Fruit fly (Drosophila melanogaster) whole organism, embryonic: ENCODE data around the gene CheB38c.

Source experiments
- CG11093 ChIP-seq: fragments of 200-800 bp; sonication (Bioruptor generic); IDR thresholded peaks from 3 replicates; pipeline ENCODE4 v1.3.6; 2022; ENCODE audit warnings: missing biosample characterization, missing genetic modification characterization
- CG11723 ChIP-seq: fragments of 200-800 bp; sonication (Bioruptor generic); optimal IDR thresholded peaks from 2 replicates; lab custom pipeline; 2017; ENCODE audit warnings: missing biosample characterization, mild to moderate bottlenecking, missing genetic modification characterization
- CG14965 ChIP-seq: fragments of 200-800 bp; sonication (Bioruptor generic); optimal IDR thresholded peaks from 2 replicates; lab custom pipeline; 2016; ENCODE audit warnings: missing biosample characterization, missing genetic modification characterization, borderline replicate concordance
- CG1603 ChIP-seq: fragments of 200-800 bp; sonication (Bioruptor generic); optimal IDR thresholded peaks from 2 replicates; lab custom pipeline; 2019; ENCODE audit warnings: missing biosample characterization, mild to moderate bottlenecking, missing genetic modification characterization, moderate library complexity
- CG17359 ChIP-seq: fragments of 200-800 bp; sonication (Bioruptor generic); optimal IDR thresholded peaks from 3 replicates; lab custom pipeline; 2018; ENCODE audit warnings: missing biosample characterization, mild to moderate bottlenecking, missing genetic modification characterization, moderate library complexity
- CG17612 ChIP-seq: fragments of 200-800 bp; sonication (Bioruptor generic); IDR thresholded peaks from 2 replicates; pipeline ENCODE4 v1.3.6; 2022; ENCODE audit warnings: missing biosample characterization, missing genetic modification characterization
- CG17829 ChIP-seq: fragments of 200-800 bp; optimal IDR thresholded peaks from 2 replicates; lab custom pipeline; 2019; ENCODE audit warnings: missing biosample characterization, mild to moderate bottlenecking, missing genetic modification characterization, moderate library complexity
- CG34376 ChIP-seq: fragments of 200-800 bp; sonication (Bioruptor generic); optimal IDR thresholded peaks from 2 replicates; lab custom pipeline; 2018; ENCODE audit warnings: missing biosample characterization, mild to moderate bottlenecking, missing genetic modification characterization
- CG42726 ChIP-seq: fragments of 200-800 bp; sonication (Bioruptor generic); IDR thresholded peaks from 2 replicates; pipeline ENCODE4 v1.3.6; 2022; ENCODE audit warnings: missing biosample characterization, missing genetic modification characterization; ENCODE audit not compliant: partially characterized antibody
- CG4820 ChIP-seq: fragments of 200-800 bp; sonication (Bioruptor generic); optimal IDR thresholded peaks from 3 replicates; lab custom pipeline; 2016; ENCODE audit warnings: missing biosample characterization, missing genetic modification characterization
- CG7987 ChIP-seq: fragments of 200-800 bp; sonication (Bioruptor generic); optimal IDR thresholded peaks from 2 replicates; lab custom pipeline; 2018; ENCODE audit warnings: missing biosample characterization, mild to moderate bottlenecking, missing genetic modification characterization, moderate library complexity
- Gsc ChIP-seq: fragments of 200-800 bp; sonication (Bioruptor generic); IDR thresholded peaks from 2 replicates; pipeline ENCODE4 v1.3.6; 2022; ENCODE audit warnings: missing biosample characterization, missing genetic modification characterization
- HmgZ ChIP-seq: fragments of 200-800 bp; sonication (Bioruptor generic); optimal IDR thresholded peaks from 2 replicates; lab custom pipeline; 2018; ENCODE audit warnings: missing biosample characterization, mild to moderate bottlenecking, missing genetic modification characterization
- Hmx ChIP-seq: fragments of 200-800 bp; sonication (Bioruptor generic); optimal IDR thresholded peaks from 2 replicates; lab custom pipeline; 2016; ENCODE audit warnings: missing biosample characterization, missing genetic modification characterization
- Jarid2 ChIP-seq: fragments of 200-800 bp; sonication (Bioruptor generic); optimal IDR thresholded peaks from 3 replicates; lab custom pipeline; 2017; ENCODE audit warnings: mild to moderate bottlenecking, missing biosample characterization, missing genetic modification reagents, missing genetic modification characterization
- Max ChIP-seq: fragments of 200-800 bp; sonication (Bioruptor generic); optimal IDR thresholded peaks from 2 replicates; lab custom pipeline; 2016; ENCODE audit warnings: missing biosample characterization, mild to moderate bottlenecking, missing genetic modification characterization
- NC2β ChIP-seq: fragments of 200-800 bp; sonication (Bioruptor generic); optimal IDR thresholded peaks from 2 replicates; lab custom pipeline; 2016; ENCODE audit warnings: missing biosample characterization, missing genetic modification characterization
- NfI ChIP-seq: fragments of 200-800 bp; sonication (Bioruptor generic); optimal IDR thresholded peaks from 3 replicates; lab custom pipeline; 2018; ENCODE audit warnings: missing biosample characterization, mild to moderate bottlenecking, missing genetic modification characterization, moderate library complexity
- Oli ChIP-seq: fragments of 200-800 bp; sonication (Bioruptor generic); optimal IDR thresholded peaks from 2 replicates; lab custom pipeline; 2018; ENCODE audit warnings: missing biosample characterization, mild to moderate bottlenecking, missing genetic modification characterization, moderate library complexity
- Sox102F ChIP-seq: fragments of 200-800 bp; sonication (Bioruptor generic); optimal IDR thresholded peaks from 2 replicates; lab custom pipeline; 2018; ENCODE audit warnings: missing biosample characterization, mild to moderate bottlenecking, missing genetic modification characterization, moderate library complexity
- Trl ChIP-seq, 3 experiments: fragments of >200 bp in 2 of 3; fragments of 200-800 bp in 1 of 3; sonication (Bioruptor generic) in 1 of 3; optimal IDR thresholded peaks; 2 replicates in 1 of 3; 3 replicates in 2 of 3; lab custom pipeline; 2016 to 2017; ENCODE audit warnings: missing biosample characterization in 1 of 3, missing genetic modification characterization in 1 of 3
- az2 ChIP-seq: fragments of 200-800 bp; sonication (Bioruptor generic); optimal IDR thresholded peaks from 3 replicates; lab custom pipeline; 2016; ENCODE audit warnings: missing biosample characterization, missing genetic modification characterization
- bbx ChIP-seq: fragments of 200-800 bp; sonication (Bioruptor generic); IDR thresholded peaks from 2 replicates; pipeline ENCODE4 v1.3.6; 2022; ENCODE audit warnings: missing biosample characterization, missing genetic modification characterization; ENCODE audit not compliant: partially characterized antibody
- bcd ChIP-seq: fragments of 200-800 bp; sonication (Bioruptor generic); optimal IDR thresholded peaks from 2 replicates; lab custom pipeline; 2017; ENCODE audit warnings: missing biosample characterization, mild to moderate bottlenecking, missing genetic modification characterization
- bsh ChIP-seq, 2 experiments: fragments of 200-800 bp; sonication (Bioruptor generic); optimal IDR thresholded peaks; 2 replicates each; lab custom pipeline; 2017 to 2018; ENCODE audit warnings: mild to moderate bottlenecking in 2 of 2, missing biosample characterization in 2 of 2, missing genetic modification characterization in 2 of 2, moderate library complexity in 1 of 2
- chinmo ChIP-seq: fragments of 200-800 bp; sonication (Bioruptor generic); IDR thresholded peaks from 4 replicates; pipeline ENCODE4 v1.3.6; 2022; ENCODE audit warnings: missing biosample characterization, missing genetic modification characterization; ENCODE audit not compliant: partially characterized antibody
- ci ChIP-seq: fragments of 200-800 bp; sonication (Bioruptor generic); IDR thresholded peaks from 3 replicates; pipeline ENCODE4 v1.3.6; 2022; ENCODE audit warnings: missing biosample characterization, missing genetic modification characterization
- crp ChIP-seq, 2 experiments: fragments of 200-800 bp; sonication (Bioruptor generic); optimal IDR thresholded peaks; 2 replicates in 1 of 2; 3 replicates in 1 of 2; lab custom pipeline; 2017; ENCODE audit warnings: missing biosample characterization in 2 of 2, missing genetic modification characterization in 2 of 2, mild to moderate bottlenecking in 1 of 2, moderate library complexity in 1 of 2
- cwo ChIP-seq: fragments of 200-800 bp; sonication (Bioruptor generic); optimal IDR thresholded peaks from 3 replicates; lab custom pipeline; 2017; ENCODE audit warnings: missing biosample characterization, missing genetic modification characterization, mild to moderate bottlenecking, moderate library complexity, missing genetic modification reagents
- dpn ChIP-seq, 2 experiments: fragments of 200-800 bp; sonication (Bioruptor generic); optimal IDR thresholded peaks; 3 replicates each; lab custom pipeline; 2016; ENCODE audit warnings: missing biosample characterization in 2 of 2, missing genetic modification characterization in 2 of 2
- en ChIP-seq: fragments of 200-800 bp; sonication (Bioruptor generic); optimal IDR thresholded peaks from 2 replicates; lab custom pipeline; 2016; ENCODE audit warnings: missing biosample characterization, missing genetic modification characterization
- fru ChIP-seq: fragments of >200 bp; optimal IDR thresholded peaks from 2 replicates; lab custom pipeline; 2017
- hbn ChIP-seq: fragments of 200-800 bp; sonication (Bioruptor generic); IDR thresholded peaks from 2 replicates; pipeline ENCODE4 v1.3.6; 2022; ENCODE audit warnings: missing biosample characterization, missing genetic modification characterization; ENCODE audit not compliant: partially characterized antibody
- jumu ChIP-seq: fragments of 200-800 bp; sonication (Bioruptor generic); optimal IDR thresholded peaks from 3 replicates; lab custom pipeline; 2016; ENCODE audit warnings: missing biosample characterization, missing genetic modification characterization
- ken ChIP-seq: fragments of 200-800 bp; sonication (Bioruptor generic); IDR thresholded peaks from 3 replicates; pipeline ENCODE4 v1.3.6; 2022; ENCODE audit warnings: missing biosample characterization, missing genetic modification characterization
- kni ChIP-seq: fragments of 200-800 bp; sonication (Bioruptor generic); optimal IDR thresholded peaks from 3 replicates; lab custom pipeline; 2017; ENCODE audit warnings: mild to moderate bottlenecking, missing biosample characterization, missing genetic modification reagents, missing genetic modification characterization
- lab ChIP-seq: fragments of 200-800 bp; sonication (Bioruptor generic); optimal IDR thresholded peaks from 3 replicates; lab custom pipeline; 2017; ENCODE audit warnings: missing biosample characterization, missing genetic modification characterization, mild to moderate bottlenecking, moderate library complexity, missing genetic modification reagents
- lmd ChIP-seq: fragments of 200-800 bp; sonication (Bioruptor generic); IDR thresholded peaks from 2 replicates; pipeline ENCODE4 v1.3.6; 2022; ENCODE audit warnings: missing biosample characterization, missing genetic modification characterization
- oc ChIP-seq: fragments of 200-800 bp; sonication (Bioruptor generic); optimal IDR thresholded peaks from 2 replicates; lab custom pipeline; 2018; ENCODE audit warnings: missing biosample characterization, mild to moderate bottlenecking, missing genetic modification characterization, moderate library complexity
- pan ChIP-seq, 4 experiments: fragments of >200 bp in 3 of 4; fragments of 200-800 bp in 1 of 4; sonication (Bioruptor generic) in 1 of 4; optimal IDR thresholded peaks in 3 of 4; IDR thresholded peaks in 1 of 4; 2 replicates each; pipeline versions ENCODE4 v1.3.6 to Lab custom; 2017 to 2022; ENCODE audit warnings: missing biosample characterization in 2 of 4, missing genetic modification characterization in 2 of 4, mixed read lengths in 1 of 4
- pho ChIP-seq: fragments of 200-800 bp; sonication (Bioruptor generic); optimal IDR thresholded peaks from 2 replicates; lab custom pipeline; 2016; ENCODE audit warnings: missing biosample characterization, missing genetic modification characterization
- row ChIP-seq: fragments of 200-800 bp; sonication (Bioruptor generic); IDR thresholded peaks from 3 replicates; pipeline ENCODE4 v1.3.6; 2022; ENCODE audit warnings: missing biosample characterization, missing genetic modification characterization
- stc ChIP-seq: fragments of 200-800 bp; sonication (Bioruptor generic); IDR thresholded peaks from 2 replicates; pipeline ENCODE4 v1.3.6; 2022; ENCODE audit warnings: missing biosample characterization, missing genetic modification characterization
- tll ChIP-seq, 2 experiments: fragments of 200-800 bp in 1 of 2; fragments of >200 bp in 1 of 2; sonication (Bioruptor generic) in 1 of 2; optimal IDR thresholded peaks; 2 replicates each; lab custom pipeline; 2017 to 2019; ENCODE audit warnings: missing biosample characterization in 2 of 2, missing genetic modification characterization in 2 of 2, mild to moderate bottlenecking in 1 of 2, moderate library complexity in 1 of 2
- trem ChIP-seq: fragments of 200-800 bp; optimal IDR thresholded peaks from 3 replicates; lab custom pipeline; 2019; ENCODE audit warnings: missing biosample characterization, mild to moderate bottlenecking, missing genetic modification characterization, moderate library complexity
- tup ChIP-seq: fragments of 200-800 bp; sonication (Bioruptor generic); optimal IDR thresholded peaks from 2 replicates; lab custom pipeline; 2016; ENCODE audit warnings: missing biosample characterization, mild to moderate bottlenecking, missing genetic modification characterization, moderate library complexity
- zfh1 ChIP-seq: fragments of 200-800 bp; sonication (Bioruptor generic); IDR thresholded peaks from 3 replicates; pipeline ENCODE4 v1.3.6; 2022; ENCODE audit warnings: missing biosample characterization, missing genetic modification characterization

Gene CheB38c

DNA sequence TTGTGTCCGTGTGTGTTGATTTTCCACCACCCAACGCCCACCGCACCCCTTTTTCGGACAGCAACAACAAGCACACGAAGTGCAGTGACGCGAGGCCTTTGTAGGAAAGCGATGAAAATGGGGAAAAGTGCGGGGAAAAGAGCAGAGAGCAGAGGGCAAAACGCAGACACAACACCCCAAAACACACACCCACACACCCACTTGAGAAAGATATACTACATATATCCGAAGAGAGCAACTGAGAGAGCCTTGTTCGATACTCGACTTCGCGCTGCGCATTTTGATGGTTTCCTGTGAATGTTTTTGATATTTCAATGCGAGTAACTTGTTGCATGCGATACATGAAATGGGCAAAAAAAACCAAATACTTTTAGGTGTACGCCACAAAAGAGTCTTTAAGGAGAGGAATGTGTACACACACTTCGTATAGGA, 16.9 kb downstream of the CheB38c start (continued):
- TF ChIP-seq lab (GFP tag; lab: Kevin White, UChicago) (peak; percentile 7), CG42726 (GFP tag; lab: Robert Waterston, UW) (0 out of 2 replicates have a peak, but pooled peaks have one; percentile 44), CG17612 (GFP tag; lab: Robert Waterston, UW) (no peak), kni (GFP tag; lab: Kevin White, UChicago) (peak; percentile 12), CG4820 (GFP tag; lab: Kevin White, UChicago) (no peak), Trl (optimal IDR thresholded peaks at IDR 0.05; lab: Kevin White, UChicago) (peak; percentile 45 to 52), Trl (GFP tag; optimal IDR thresholded peaks at IDR 0.05; lab: Kevin White, UChicago) (no peak), chinmo (GFP tag; lab: Robert Waterston, UW) (peak; percentile 78; the same call in 2 of the 4 replicates)

DNA sequence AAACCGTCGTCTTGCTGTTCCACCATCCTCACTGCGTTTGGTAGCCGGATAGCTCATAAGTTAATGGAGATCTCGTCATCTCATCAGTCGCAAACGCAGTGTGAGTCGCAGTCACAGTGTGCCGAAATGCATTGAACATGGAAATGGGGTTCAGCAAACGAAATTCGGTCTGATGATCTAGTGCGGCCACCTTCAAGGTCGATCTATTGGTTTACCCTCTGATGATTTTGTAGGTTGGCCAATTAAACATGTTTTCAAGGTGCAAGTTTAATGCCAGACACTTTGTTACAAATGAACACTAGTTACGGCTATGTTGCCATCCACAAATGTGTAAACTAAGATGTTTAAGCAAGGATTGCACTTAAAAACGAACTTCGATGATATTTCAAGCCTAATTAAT, 17.8 kb downstream of the CheB38c start:
- TF ChIP-seq Hmx (GFP tag; lab: Kevin White, UChicago) (no peak), trem (tag; lab: Kevin White, UChicago) (no peak), NfI (GFP tag; lab: Kevin White, UChicago) (no peak), cwo (GFP tag; lab: Kevin White, UChicago) (no peak), Oli (tag; lab: Kevin White, UChicago) (no peak), CG11093 (no peak), CG14965 (GFP tag; lab: Kevin White, UChicago) (no peak), Sox102F (GFP tag; lab: Kevin White, UChicago) (peak; percentile 8), en (GFP tag; lab: Kevin White, UChicago) (no peak), CG1603 (tag; lab: Kevin White, UChicago) (peak; percentile 24), NC2β (GFP tag; lab: Kevin White, UChicago) (no peak), row (GFP tag; lab: Robert Waterston, UW) (0 out of 3 replicates have a peak, but pooled peaks have one; percentile 9), CG17359 (tag; lab: Kevin White, UChicago) (peak; percentile 9), tup (no peak), bsh (GFP tag; optimal IDR thresholded peaks at IDR 0.05; lab: Kevin White, UChicago) (peak in 1 of 2 experiments; percentile 0), hbn (GFP tag; lab: Robert Waterston, UW) (no peak), oc (tag; lab: Kevin White, UChicago) (peak; percentile 40), lmd (no peak), pan (optimal IDR thresholded peaks at IDR 0.05; lab: Kevin White, UChicago) (no peak), pan (GFP tag; optimal IDR thresholded peaks at IDR 0.05 in 1 of 2, IDR thresholded peaks at IDR 0.05 in 1 of 2) (peak in 1 of 2 experiments; percentile 7), tll (GFP tag; optimal IDR thresholded peaks at IDR 0.05; lab: Kevin White, UChicago) (no peak), CG17829 (tag; lab: Kevin White, UChicago) (no peak), zfh1 (GFP tag; lab: Robert Waterston, UW) (no peak), HmgZ (tag; lab: Kevin White, UChicago) (no peak), crp (GFP tag; optimal IDR thresholded peaks at IDR 0.05; lab: Kevin White, UChicago) (no peak), ci (GFP tag; lab: Robert Waterston, UW) (peak; percentile 42; the same call in 1 of the 3 replicates), bcd (GFP tag; lab: Kevin White, UChicago) (no peak), fru (no peak), jumu (no peak), az2 (GFP tag; lab: Kevin White, UChicago) (no peak), Gsc (GFP tag; lab: Robert Waterston, UW) (no peak), ken (0 out of 3 replicates have a peak, but pooled peaks have one; percentile 49), dpn (GFP tag; optimal IDR thresholded peaks at IDR 0.05; lab: Kevin White, UChicago) (no peak), Max (GFP tag; lab: Kevin White, UChicago) (no peak), CG34376 (GFP tag; lab: Kevin White, UChicago) (no peak), bbx (no peak), stc (GFP tag; lab: Robert Waterston, UW) (0 out of 2 replicates have a peak, but pooled peaks have one; percentile 28), CG11723 (GFP tag; lab: Kevin White, UChicago) (no peak), Jarid2 (no peak), pho (GFP tag; lab: Kevin White, UChicago) (no peak), CG7987 (GFP tag; lab: Kevin White, UChicago) (no peak)
